Fruit fly (Drosophila melanogaster): ENCODE results near the gene CG3793.

CG3793 gene

DNA sequence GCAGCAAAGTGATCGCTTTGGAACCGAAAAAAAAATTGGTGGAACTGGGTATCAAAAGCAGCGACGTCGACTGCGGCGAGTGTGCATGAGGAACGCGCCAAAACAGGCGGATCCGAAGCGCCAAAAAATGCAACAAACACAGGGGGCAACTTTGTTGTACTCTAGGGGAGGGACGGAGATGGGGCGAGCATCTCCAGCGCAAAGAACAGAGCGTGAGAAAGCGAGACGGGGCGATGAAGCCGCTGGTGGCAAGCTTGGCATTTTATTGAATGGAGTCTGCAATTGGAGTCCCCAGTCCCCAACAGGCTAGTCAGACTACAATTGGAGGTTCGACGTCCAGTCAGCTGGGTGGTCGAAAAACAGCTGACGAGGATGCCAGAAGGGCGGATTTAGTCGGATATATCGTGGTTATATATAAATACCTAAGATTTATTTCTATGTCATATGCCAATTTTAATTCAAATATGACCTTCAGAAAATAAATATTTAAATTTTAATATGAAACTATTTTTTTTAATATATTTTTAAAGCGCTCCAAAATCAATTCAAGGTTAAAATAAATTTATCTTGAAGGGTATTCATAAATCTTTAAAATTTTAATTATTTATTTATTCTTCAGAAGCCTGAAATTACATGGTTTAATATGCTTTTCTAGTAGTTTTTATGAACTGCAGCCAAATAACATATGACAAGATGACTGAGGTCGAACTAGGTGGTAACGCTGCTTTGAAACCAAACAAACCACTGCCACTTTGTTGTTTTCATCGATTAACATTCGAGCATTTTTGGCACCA lies 17.2 kb upstream of the CG3793 start (continued):
- TF ChIP-seq Mad (GFP tag; optimal IDR thresholded peaks at IDR 0.05) (peak; percentile 42), Opbp (GFP tag; IDR thresholded peaks at IDR 0.05; ENCODE audit: partially characterized antibody) (no peak), sob (GFP tag; IDR thresholded peaks at IDR 0.05) (peak; percentile 70), CG4617 (GFP tag; optimal IDR thresholded peaks at IDR 0.05; ENCODE audit: borderline replicate concordance) (peak; percentile 40), Nf-YC (tag; optimal IDR thresholded peaks at IDR 0.05) (peak; percentile 88), repo (GFP tag; optimal IDR thresholded peaks at IDR 0.05) (no peak), stwl (tag; optimal IDR thresholded peaks at IDR 0.05) (peak; percentile 40), tll (GFP tag; optimal IDR thresholded peaks at IDR 0.05) (peak in 1 of 2 experiments; percentile 6), pita (GFP tag; optimal IDR thresholded peaks at IDR 0.05) (no peak), Xbp1 (GFP tag; optimal IDR thresholded peaks at IDR 0.05) (peak; percentile 87), Poxn (GFP tag; IDR thresholded peaks at IDR 0.05) (no peak), Lim3 (GFP tag; IDR thresholded peaks at IDR 0.05) (no peak), exex (tag; optimal IDR thresholded peaks at IDR 0.05) (peak; percentile 69), CHES-1-like (GFP tag; optimal IDR thresholded peaks at IDR 0.05) (peak; percentile 7), peb (GFP tag; IDR thresholded peaks at IDR 0.05) (peak; percentile 21; the same call in 1 of the 2 replicates), seq (GFP tag; IDR thresholded peaks at IDR 0.05) (peak; percentile 71), dan (GFP tag; IDR thresholded peaks at IDR 0.05) (no peak), Hr39 (optimal IDR thresholded peaks at IDR 0.05) (no peak), CG3407 (GFP tag; optimal IDR thresholded peaks at IDR 0.05) (peak; percentile 79), pum (GFP tag; optimal IDR thresholded peaks at IDR 0.05) (peak; percentile 21), kay (GFP tag; optimal IDR thresholded peaks at IDR 0.05) (peak; percentile 64), Antp (GFP tag; optimal IDR thresholded peaks at IDR 0.05) (peak; percentile 34), unpg (GFP tag; optimal IDR thresholded peaks at IDR 0.05) (peak; percentile 89), CG8281 (tag; optimal IDR thresholded peaks at IDR 0.05) (peak; percentile 80), Dip2 (GFP tag; IDR thresholded peaks at IDR 0.05) (no peak), pfk (GFP tag; optimal IDR thresholded peaks at IDR 0.05) (no peak), B-H2 (GFP tag; optimal IDR thresholded peaks at IDR 0.05) (peak; percentile 84), CrebB (tag; optimal IDR thresholded peaks at IDR 0.05) (peak; percentile 42), CG10979 (tag; optimal IDR thresholded peaks at IDR 0.05) (peak; percentile 94), dmrt99B (tag; optimal IDR thresholded peaks at IDR 0.05) (peak; percentile 93), CG30431 (GFP tag; optimal IDR thresholded peaks at IDR 0.05) (peak; percentile 84), fd3F (GFP tag; optimal IDR thresholded peaks at IDR 0.05) (peak; percentile 86), maf-S (GFP tag; optimal IDR thresholded peaks at IDR 0.05) (no peak), CG14965 (GFP tag; optimal IDR thresholded peaks at IDR 0.05; ENCODE audit: borderline replicate concordance) (no peak), CG3726 (GFP tag; IDR thresholded peaks at IDR 0.05) (peak; percentile 65; the same call in 1 of the 3 replicates), CG7928 (GFP tag; optimal IDR thresholded peaks at IDR 0.05) (peak; percentile 55), CG6654 (GFP tag; optimal IDR thresholded peaks at IDR 0.05) (peak; percentile 82), Atf6 (GFP tag; IDR thresholded peaks at IDR 0.05) (peak; percentile 59; the same call in 1 of the 2 replicates), pnt (GFP tag; optimal IDR thresholded peaks at IDR 0.05) (no peak), CG43689 (GFP tag; IDR thresholded peaks at IDR 0.05) (no peak), BtbVII (GFP tag; optimal IDR thresholded peaks at IDR 0.05) (peak; percentile 88), YL-1 (GFP tag; optimal IDR thresholded peaks at IDR 0.05) (peak; percentile 68), croc (GFP tag; conservative IDR thresholded peaks at IDR 0.05) (peak; percentile 80), Sry-β (GFP tag; optimal IDR thresholded peaks at IDR 0.05) (peak; percentile 25), Six4 (GFP tag; optimal IDR thresholded peaks at IDR 0.05) (peak; percentile 87), bowl (GFP tag; IDR thresholded peaks at IDR 0.05) (no peak), CG10543 (GFP tag; optimal IDR thresholded peaks at IDR 0.05) (peak; percentile 94), CG34224 (GFP tag; IDR thresholded peaks at IDR 0.05; ENCODE audit: partially characterized antibody) (no peak), trem (tag; optimal IDR thresholded peaks at IDR 0.05) (peak; percentile 92)

Data from whole organism, embryonic.